Fruit fly (Drosophila melanogaster): ENCODE results near the gene Tsp66E.

The Tsp66E gene

DNA sequence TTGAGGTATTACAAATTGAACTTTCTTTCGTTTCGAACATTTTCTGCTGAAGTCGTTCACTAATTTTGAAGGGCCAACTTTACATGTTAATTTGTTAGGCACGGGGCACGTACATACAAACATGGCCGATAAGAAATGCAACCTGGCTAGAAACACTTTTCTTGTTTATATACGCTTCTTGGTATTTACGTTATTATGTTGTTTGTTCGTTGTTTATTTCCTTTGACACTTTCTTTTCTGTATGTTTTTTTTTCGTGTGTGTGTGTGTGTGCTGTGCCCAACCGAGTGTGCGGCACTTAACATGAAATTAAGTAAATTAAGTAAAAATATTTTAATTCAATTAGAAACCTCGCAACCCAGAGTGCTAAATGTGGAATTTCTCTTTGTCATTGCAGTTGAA lies 13.4 kb downstream of the Tsp66E start (continued):
- TF ChIP-seq CG7556 (GFP tag; optimal IDR thresholded peaks at IDR 0.05) (peak; percentile 10), CG5180 (GFP tag; optimal IDR thresholded peaks at IDR 0.05) (peak; percentile 9), NK7.1 (GFP tag; optimal IDR thresholded peaks at IDR 0.05) (no peak), crc (GFP tag; optimal IDR thresholded peaks at IDR 0.05) (no peak), CG6813 (GFP tag; optimal IDR thresholded peaks at IDR 0.05) (peak; percentile 48), CG11456 (GFP tag; IDR thresholded peaks at IDR 0.05) (no peak), cg (GFP tag; optimal IDR thresholded peaks at IDR 0.05) (no peak), caup (GFP tag; optimal IDR thresholded peaks at IDR 0.05; ENCODE audit: severe bottlenecking) (no peak), bcd (GFP tag; optimal IDR thresholded peaks at IDR 0.05) (no peak), CG9609 (GFP tag; optimal IDR thresholded peaks at IDR 0.05) (no peak), CG3847 (GFP tag; IDR thresholded peaks at IDR 0.05) (no peak), pho (GFP tag; optimal IDR thresholded peaks at IDR 0.05) (no peak), ash1 (GFP tag; optimal IDR thresholded peaks at IDR 0.05) (no peak), Kr (GFP tag; optimal IDR thresholded peaks at IDR 0.05) (no peak), CG11560 (tag; IDR thresholded peaks at IDR 0.05) (no peak), CG4820 (GFP tag; optimal IDR thresholded peaks at IDR 0.05) (no peak), chm (GFP tag; IDR thresholded peaks at IDR 0.05) (no peak), Drgx (GFP tag; IDR thresholded peaks at IDR 0.05) (no peak), fd3F (GFP tag; optimal IDR thresholded peaks at IDR 0.05) (no peak), br (optimal IDR thresholded peaks at IDR 0.05) (no peak), CG9437 (GFP tag; optimal IDR thresholded peaks at IDR 0.05) (no peak), B-H1 (GFP tag; IDR thresholded peaks at IDR 0.05) (no peak), MESR4 (GFP tag; optimal IDR thresholded peaks at IDR 0.05) (no peak), kah (GFP tag; optimal IDR thresholded peaks at IDR 0.05) (no peak), CG7786 (GFP tag; optimal IDR thresholded peaks at IDR 0.05) (no peak), PHDP (tag; optimal IDR thresholded peaks at IDR 0.05) (peak; percentile 5), CoRest (tag; optimal IDR thresholded peaks at IDR 0.05) (peak; percentile 33), CG17328 (GFP tag; IDR thresholded peaks at IDR 0.05) (peak; percentile 12; the same call in 1 of the 2 replicates), CG2889 (GFP tag; IDR thresholded peaks at IDR 0.05) (no peak), Doc3 (GFP tag; IDR thresholded peaks at IDR 0.05; ENCODE audit: partially characterized antibody) (no peak), ken (GFP tag; IDR thresholded peaks at IDR 0.05) (peak; percentile 59), YL-1 (GFP tag; optimal IDR thresholded peaks at IDR 0.05) (no peak), Dip3 (GFP tag; optimal IDR thresholded peaks at IDR 0.05) (no peak), CG18476 (GFP tag; optimal IDR thresholded peaks at IDR 0.05) (no peak), CG11247 (GFP tag; IDR thresholded peaks at IDR 0.05) (no peak), row (GFP tag; IDR thresholded peaks at IDR 0.05) (no peak), Camta (GFP tag; optimal IDR thresholded peaks at IDR 0.05) (peak; percentile 18), Tbp (GFP tag; optimal IDR thresholded peaks at IDR 0.05) (no peak), ERR (GFP tag; optimal IDR thresholded peaks at IDR 0.05) (no peak), CG2202 (tag; optimal IDR thresholded peaks at IDR 0.05) (peak; percentile 68), D (optimal IDR thresholded peaks at IDR 0.05) (no peak), D (GFP tag; optimal IDR thresholded peaks at IDR 0.05) (peak; percentile 62), sr (GFP tag; IDR thresholded peaks at IDR 0.05) (no peak), CG11398 (GFP tag; optimal IDR thresholded peaks at IDR 0.05) (peak; percentile 14), Nf-YB (GFP tag; optimal IDR thresholded peaks at IDR 0.05) (peak; percentile 2), MBD-R2 (GFP tag; IDR thresholded peaks at IDR 0.05) (no peak), grn (GFP tag; optimal IDR thresholded peaks at IDR 0.05) (peak; percentile 22), aop (GFP tag; IDR thresholded peaks at IDR 0.05) (no peak), knrl (GFP tag; IDR thresholded peaks at IDR 0.05; ENCODE audit: partially characterized antibody) (no peak), crol (GFP tag; IDR thresholded peaks at IDR 0.05) (no peak), ac (GFP tag; optimal IDR thresholded peaks at IDR 0.05) (no peak), gfzf (GFP tag; optimal IDR thresholded peaks at IDR 0.05) (no peak), CG12155 (GFP tag; optimal IDR thresholded peaks at IDR 0.05) (no peak)
